Fruit fly (Drosophila melanogaster): ENCODE data around the gene CG6163.

DNA sequence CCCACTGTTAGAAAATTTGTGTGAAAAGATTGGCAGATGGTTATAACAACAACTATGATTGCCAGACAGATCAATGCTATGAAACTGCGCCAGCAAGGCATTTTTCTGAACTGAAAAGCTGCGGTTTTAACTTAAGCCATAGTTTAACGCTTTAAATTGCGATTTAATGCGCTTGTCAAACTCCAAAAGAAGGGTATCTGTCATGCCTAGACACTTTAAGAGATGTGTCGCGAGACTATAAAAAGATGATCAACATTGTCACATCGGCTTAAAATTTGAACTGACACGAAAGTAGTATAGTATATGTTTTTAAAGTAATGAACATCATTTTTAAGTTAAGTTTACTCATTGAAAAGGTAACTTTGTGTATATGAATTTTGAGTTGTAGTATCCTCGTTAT, 43.1 kb downstream of the CG6163 start, which contains the start of gene CG6168:
- TF ChIP-seq Sp1 (GFP tag; optimal IDR thresholded peaks at IDR 0.05) = no peak
- no peak for TF ChIP-seq lola (GFP tag; optimal IDR thresholded peaks at IDR 0.05)
- no peak for TF ChIP-seq pan (optimal IDR thresholded peaks at IDR 0.05)
- no peak for TF ChIP-seq Jra (GFP tag; optimal IDR thresholded peaks at IDR 0.05)
- TF ChIP-seq Dif (GFP tag; optimal IDR thresholded peaks at IDR 0.05; ENCODE audit: partially characterized antibody) = no peak
- no peak for TF ChIP-seq sv (GFP tag; optimal IDR thresholded peaks at IDR 0.05)
- no peak for TF ChIP-seq br (GFP tag; optimal IDR thresholded peaks at IDR 0.05)
- no peak for TF ChIP-seq fru (GFP tag; optimal IDR thresholded peaks at IDR 0.05)
- no peak for TF ChIP-seq ey (GFP tag; optimal IDR thresholded peaks at IDR 0.05)
- no peak for TF ChIP-seq Abd-B (GFP tag; optimal IDR thresholded peaks at IDR 0.05)
- TF ChIP-seq brk (GFP tag; optimal IDR thresholded peaks at IDR 0.05) = no peak
- TF ChIP-seq OdsH (GFP tag; optimal IDR thresholded peaks at IDR 0.05) = no peak

All from whole organism, wandering third instar larva.